Worm (Caenorhabditis elegans) whole organism, early embryonic: ENCODE data around the gene Y60A3A.21.

Source experiments
- aly-1 ChIP-seq: sonication (generic microtip); optimal IDR thresholded peaks from 2 replicates; lab custom pipeline; 2016; ENCODE audit warnings: missing genetic modification characterization, missing compliant biosample characterization
- ets-7 ChIP-seq: sonication (generic microtip); optimal IDR thresholded peaks from 2 replicates; lab custom pipeline; 2016; ENCODE audit warnings: missing genotype, missing genetic modification characterization, missing compliant biosample characterization
- scrt-1 ChIP-seq: fragments of 200-800 bp; sonication (Bioruptor generic); IDR thresholded peaks from 2 replicates; pipeline ENCODE4 v1.3.6; 2022; ENCODE audit warnings: missing genetic modification characterization, missing compliant biosample characterization
- tbx-37 ChIP-seq: fragments of 200-800 bp; sonication (Bioruptor generic); conservative IDR thresholded peaks from 2 replicates; pipeline ENCODE4 v1.3.6; 2022; ENCODE audit warnings: missing genetic modification reagents, missing genetic modification characterization, missing compliant biosample characterization

Gene Y60A3A.21

ce11 chrV:20064076-20064475 is 52.3 kb downstream of the Y60A3A.21 start, which contains the start of gene ttx-1:
Gene ttx-1 (minus strand): TSS chrV:20064176.
- TF ChIP-seq tbx-37 (no peak), scrt-1 (no peak), ets-7 (tag; lab: Kevin White, UChicago) (no peak), aly-1 (tag; lab: Kevin White, UChicago) (no peak)
